Fruit fly (Drosophila melanogaster) whole organism, embryonic: ENCODE measurements around the gene Cisd2.

Experiments used
- ATbp ChIP-seq: fragments of 200-800 bp; sonication (Bioruptor generic); optimal IDR thresholded peaks from 2 replicates; lab custom pipeline; 2017; ENCODE audit warnings: missing biosample characterization, mild to moderate bottlenecking, missing genetic modification characterization, missing genetic modification reagents
- Adf1 ChIP-seq: fragments of 200-800 bp; sonication (Bioruptor generic); IDR thresholded peaks from 2 replicates; pipeline ENCODE4 v1.3.6; 2022; ENCODE audit warnings: missing biosample characterization, missing genetic modification characterization
- CG10462 ChIP-seq: fragments of 200-800 bp; sonication (Bioruptor generic); optimal IDR thresholded peaks from 2 replicates; lab custom pipeline; 2016; ENCODE audit warnings: missing biosample characterization, missing genetic modification characterization
- CG1233 ChIP-seq: fragments of 200-800 bp; sonication (Bioruptor generic); optimal IDR thresholded peaks from 4 replicates; lab custom pipeline; 2018; ENCODE audit warnings: missing biosample characterization, mild to moderate bottlenecking, missing genetic modification characterization
- CG12942 ChIP-seq: fragments of 200-800 bp; sonication (Bioruptor generic); optimal IDR thresholded peaks from 3 replicates; lab custom pipeline; 2016; ENCODE audit warnings: missing biosample characterization, missing genetic modification characterization
- CG13894 ChIP-seq: fragments of 200-800 bp; sonication (Bioruptor generic); optimal IDR thresholded peaks from 3 replicates; lab custom pipeline; 2018; ENCODE audit warnings: missing biosample characterization, mild to moderate bottlenecking, missing genetic modification characterization, moderate library complexity
- CG14860 ChIP-seq: fragments of 200-800 bp; sonication (Bioruptor generic); IDR thresholded peaks from 3 replicates; pipeline ENCODE4 v1.3.6; 2022; ENCODE audit warnings: missing biosample characterization, missing genetic modification characterization; ENCODE audit not compliant: partially characterized antibody
- CG15011 ChIP-seq: fragments of 200-800 bp; sonication (Bioruptor generic); optimal IDR thresholded peaks from 3 replicates; lab custom pipeline; 2018; ENCODE audit warnings: missing biosample characterization, mild to moderate bottlenecking, missing genetic modification characterization
- CG1602 ChIP-seq: fragments of 200-800 bp; sonication (Bioruptor generic); optimal IDR thresholded peaks from 3 replicates; lab custom pipeline; 2016; ENCODE audit warnings: missing biosample characterization, missing genetic modification characterization
- CG2116 ChIP-seq: fragments of 200-800 bp; sonication (Bioruptor generic); optimal IDR thresholded peaks from 3 replicates; lab custom pipeline; 2018; ENCODE audit warnings: missing biosample characterization, mild to moderate bottlenecking, missing genetic modification characterization
- CG31224 ChIP-seq: fragments of 200-800 bp; sonication (Bioruptor generic); IDR thresholded peaks from 2 replicates; pipeline ENCODE4 v1.3.6; 2022; ENCODE audit warnings: missing biosample characterization, missing genetic modification characterization
- CG4328 ChIP-seq: fragments of 200-800 bp; sonication (Bioruptor generic); optimal IDR thresholded peaks from 3 replicates; lab custom pipeline; 2017; ENCODE audit warnings: missing biosample characterization, missing genetic modification reagents, missing genetic modification characterization
- CG7745 ChIP-seq: fragments of 200-800 bp; sonication (Bioruptor generic); optimal IDR thresholded peaks from 2 replicates; lab custom pipeline; 2018; ENCODE audit warnings: missing biosample characterization, mild to moderate bottlenecking, missing genetic modification characterization, moderate library complexity
- CG7786 ChIP-seq: fragments of 200-800 bp; sonication (Bioruptor generic); optimal IDR thresholded peaks from 2 replicates; lab custom pipeline; 2016; ENCODE audit warnings: missing biosample characterization, missing genetic modification characterization
- CG7963 ChIP-seq: fragments of 200-800 bp; sonication (Bioruptor generic); IDR thresholded peaks from 3 replicates; pipeline ENCODE4 v1.3.6; 2022; ENCODE audit warnings: missing biosample characterization, missing genetic modification characterization; ENCODE audit not compliant: partially characterized antibody
- CG7987 ChIP-seq: fragments of 200-800 bp; sonication (Bioruptor generic); optimal IDR thresholded peaks from 2 replicates; lab custom pipeline; 2018; ENCODE audit warnings: missing biosample characterization, mild to moderate bottlenecking, missing genetic modification characterization, moderate library complexity
- CG8478 ChIP-seq: fragments of >200 bp; optimal IDR thresholded peaks from 2 replicates; lab custom pipeline; 2018
- CG9609 ChIP-seq: fragments of 200-800 bp; sonication (Bioruptor generic); optimal IDR thresholded peaks from 3 replicates; lab custom pipeline; 2016; ENCODE audit warnings: missing biosample characterization, missing genetic modification characterization
- CTCF ChIP-seq: fragments of 200-800 bp; sonication (Bioruptor generic); optimal IDR thresholded peaks from 2 replicates; lab custom pipeline; 2017; ENCODE audit warnings: missing biosample characterization, mild to moderate bottlenecking, missing genetic modification characterization, moderate library complexity
- Dfd ChIP-seq, 2 experiments: fragments of >200 bp; optimal IDR thresholded peaks; 2 replicates each; lab custom pipeline; 2017; ENCODE audit warnings: missing biosample characterization in 2 of 2, missing genetic modification characterization in 2 of 2
- Dip3 ChIP-seq: fragments of 200-800 bp; sonication (Bioruptor generic); optimal IDR thresholded peaks from 3 replicates; lab custom pipeline; 2016; ENCODE audit warnings: missing biosample characterization, missing genetic modification characterization
- Doc2 ChIP-seq: fragments of 200-800 bp; sonication (Bioruptor generic); IDR thresholded peaks from 2 replicates; pipeline ENCODE4 v1.3.6; 2022; ENCODE audit warnings: missing biosample characterization, missing genetic modification characterization
- Hey ChIP-seq: fragments of 200-800 bp; sonication (Bioruptor generic); optimal IDR thresholded peaks from 3 replicates; lab custom pipeline; 2018; ENCODE audit warnings: missing biosample characterization, mild to moderate bottlenecking, missing genetic modification characterization
- Lim3 ChIP-seq: fragments of 200-800 bp; sonication (Bioruptor generic); IDR thresholded peaks from 2 replicates; pipeline ENCODE4 v1.3.6; 2022; ENCODE audit warnings: missing biosample characterization, missing genetic modification characterization
- Mrtf ChIP-seq: fragments of 200-800 bp; sonication (Bioruptor generic); IDR thresholded peaks from 3 replicates; pipeline ENCODE4 v1.3.6; 2022; ENCODE audit warnings: missing biosample characterization, missing genetic modification characterization
- Pdp1 ChIP-seq, 2 experiments: fragments of 200-800 bp; sonication (Bioruptor generic); optimal IDR thresholded peaks; 3 replicates each; lab custom pipeline; 2016; ENCODE audit warnings: missing biosample characterization in 2 of 2, missing genetic modification characterization in 2 of 2, mild to moderate bottlenecking in 1 of 2, moderate library complexity in 1 of 2
- Poxn ChIP-seq: fragments of 200-800 bp; sonication (Bioruptor generic); IDR thresholded peaks from 2 replicates; pipeline ENCODE4 v1.3.6; 2022; ENCODE audit warnings: missing biosample characterization, missing genetic modification characterization
- Sox102F ChIP-seq: fragments of 200-800 bp; sonication (Bioruptor generic); optimal IDR thresholded peaks from 2 replicates; lab custom pipeline; 2018; ENCODE audit warnings: missing biosample characterization, mild to moderate bottlenecking, missing genetic modification characterization, moderate library complexity
- Taf1 ChIP-seq: fragments of 200-800 bp; sonication (Bioruptor generic); IDR thresholded peaks from 2 replicates; pipeline ENCODE4 v1.3.6; 2022; ENCODE audit warnings: missing biosample characterization, missing genetic modification characterization
- bsh ChIP-seq, 2 experiments: fragments of 200-800 bp; sonication (Bioruptor generic); optimal IDR thresholded peaks; 2 replicates each; lab custom pipeline; 2017 to 2018; ENCODE audit warnings: mild to moderate bottlenecking in 2 of 2, missing biosample characterization in 2 of 2, missing genetic modification characterization in 2 of 2, moderate library complexity in 1 of 2
- croc ChIP-seq: fragments of 200-800 bp; sonication (Bioruptor generic); conservative IDR thresholded peaks from 3 replicates; pipeline ENCODE4 v1.3.6; 2022; ENCODE audit warnings: missing biosample characterization, missing genetic modification characterization
- crp ChIP-seq, 2 experiments: fragments of 200-800 bp; sonication (Bioruptor generic); optimal IDR thresholded peaks; 2 replicates in 1 of 2; 3 replicates in 1 of 2; lab custom pipeline; 2017; ENCODE audit warnings: missing biosample characterization in 2 of 2, missing genetic modification characterization in 2 of 2, mild to moderate bottlenecking in 1 of 2, moderate library complexity in 1 of 2
- da ChIP-seq: fragments of 200-800 bp; sonication (Bioruptor generic); optimal IDR thresholded peaks from 2 replicates; lab custom pipeline; 2016; ENCODE audit warnings: missing biosample characterization, missing genetic modification characterization
- dpn ChIP-seq, 2 experiments: fragments of 200-800 bp; sonication (Bioruptor generic); optimal IDR thresholded peaks; 3 replicates each; lab custom pipeline; 2016; ENCODE audit warnings: missing biosample characterization in 2 of 2, missing genetic modification characterization in 2 of 2
- emc ChIP-seq: fragments of 200-800 bp; sonication (Bioruptor generic); optimal IDR thresholded peaks from 2 replicates; lab custom pipeline; 2016; ENCODE audit warnings: missing biosample characterization, missing genetic modification characterization
- gsb ChIP-seq: fragments of 200-800 bp; sonication (Bioruptor generic); IDR thresholded peaks from 2 replicates; pipeline ENCODE4 v1.3.6; 2022; ENCODE audit warnings: missing biosample characterization, missing genetic modification characterization
- h ChIP-seq: fragments of >200 bp; optimal IDR thresholded peaks from 2 replicates; lab custom pipeline; 2017
- her ChIP-seq: fragments of 200-800 bp; sonication (Bioruptor generic); optimal IDR thresholded peaks from 2 replicates; lab custom pipeline; 2016; ENCODE audit warnings: missing biosample characterization, missing genetic modification characterization
- inv ChIP-seq: fragments of 200-800 bp; sonication (Bioruptor generic); IDR thresholded peaks from 2 replicates; pipeline ENCODE4 v1.3.6; 2022; ENCODE audit warnings: missing biosample characterization, missing genetic modification characterization; ENCODE audit not compliant: partially characterized antibody
- ken ChIP-seq: fragments of 200-800 bp; sonication (Bioruptor generic); IDR thresholded peaks from 3 replicates; pipeline ENCODE4 v1.3.6; 2022; ENCODE audit warnings: missing biosample characterization, missing genetic modification characterization
- luna ChIP-seq: fragments of 200-800 bp; sonication (Bioruptor generic); optimal IDR thresholded peaks from 2 replicates; lab custom pipeline; 2016; ENCODE audit warnings: missing biosample characterization, missing genetic modification characterization
- mld ChIP-seq: fragments of 200-800 bp; sonication (Bioruptor generic); IDR thresholded peaks from 3 replicates; pipeline ENCODE4 v1.3.6; 2022; ENCODE audit warnings: missing biosample characterization, missing genetic modification characterization; ENCODE audit not compliant: partially characterized antibody
- odd ChIP-seq: fragments of 200-800 bp; sonication (Bioruptor generic); optimal IDR thresholded peaks from 2 replicates; lab custom pipeline; 2017; ENCODE audit warnings: missing biosample characterization, mild to moderate bottlenecking, missing genetic modification characterization
- org-1 ChIP-seq: fragments of 200-800 bp; sonication (Bioruptor generic); optimal IDR thresholded peaks from 2 replicates; lab custom pipeline; 2017; ENCODE audit warnings: missing biosample characterization, missing genetic modification characterization
- ranshi ChIP-seq: fragments of 200-800 bp; sonication (Bioruptor generic); IDR thresholded peaks from 2 replicates; pipeline ENCODE4 v1.3.6; 2022; ENCODE audit warnings: missing biosample characterization, missing genetic modification characterization
- salm ChIP-seq: fragments of 200-800 bp; sonication (Bioruptor generic); optimal IDR thresholded peaks from 2 replicates; lab custom pipeline; 2018; ENCODE audit warnings: missing biosample characterization, mild to moderate bottlenecking, missing genetic modification characterization
- schlank ChIP-seq: fragments of 200-800 bp; sonication (Bioruptor generic); optimal IDR thresholded peaks from 2 replicates; lab custom pipeline; 2018; ENCODE audit warnings: missing biosample characterization, mild to moderate bottlenecking, missing genetic modification characterization
- sima ChIP-seq: fragments of 200-800 bp; sonication (Bioruptor generic); optimal IDR thresholded peaks from 2 replicates; lab custom pipeline; 2016; ENCODE audit warnings: missing biosample characterization, missing genetic modification characterization
- toy ChIP-seq: fragments of 200-800 bp; sonication (Bioruptor generic); IDR thresholded peaks from 2 replicates; pipeline ENCODE4 v1.3.6; 2022; ENCODE audit warnings: missing biosample characterization, missing genetic modification characterization
- vnd ChIP-seq: fragments of 200-800 bp; sonication (Bioruptor generic); IDR thresholded peaks from 3 replicates; pipeline ENCODE4 v1.3.6; 2022; ENCODE audit warnings: missing biosample characterization, missing genetic modification characterization; ENCODE audit not compliant: partially characterized antibody
- zen ChIP-seq: fragments of 200-800 bp; sonication (Bioruptor generic); optimal IDR thresholded peaks from 3 replicates; lab custom pipeline; 2018; ENCODE audit warnings: missing biosample characterization, mild to moderate bottlenecking, missing genetic modification characterization, moderate library complexity
- zfh1 ChIP-seq: fragments of 200-800 bp; sonication (Bioruptor generic); IDR thresholded peaks from 3 replicates; pipeline ENCODE4 v1.3.6; 2022; ENCODE audit warnings: missing biosample characterization, missing genetic modification characterization

The Cisd2 gene

dm6 chr3R:29214262-29214661 lies 9.0 kb downstream of the Cisd2 start (continued):
- TF ChIP-seq CG9609 (GFP tag; lab: Kevin White, UChicago): peak; percentile 99
- TF ChIP-seq CG12942 (GFP tag; lab: Kevin White, UChicago): peak; percentile 98
- TF ChIP-seq odd (GFP tag; lab: Kevin White, UChicago): peak; percentile 99
- TF ChIP-seq org-1 (GFP tag; lab: Kevin White, UChicago): peak; percentile 99
- TF ChIP-seq CG8478: no peak
- TF ChIP-seq CG31224: peak; percentile 96
- peak; percentile 99 for TF ChIP-seq CG7786
- TF ChIP-seq h (lab: Kevin White, UChicago): no peak
- peak; percentile 99 for TF ChIP-seq CG15011 (GFP tag; lab: Kevin White, UChicago)
- TF ChIP-seq her (GFP tag; lab: Kevin White, UChicago): peak; percentile 97
- peak; percentile 99 for TF ChIP-seq CG7987 (GFP tag; lab: Kevin White, UChicago)
- no peak for TF ChIP-seq CG14860 (GFP tag; lab: Robert Waterston, UW)
- TF ChIP-seq gsb (GFP tag; lab: Robert Waterston, UW): peak; percentile 98
- peak; percentile 98 for TF ChIP-seq Taf1 (GFP tag; lab: Robert Waterston, UW)
- TF ChIP-seq Mrtf (GFP tag; lab: Robert Waterston, UW): peak; percentile 99
- TF ChIP-seq Sox102F: peak; percentile 99
- TF ChIP-seq Poxn (GFP tag; lab: Robert Waterston, UW): peak; percentile 96
- peak; percentile 99 for TF ChIP-seq ATbp (GFP tag; lab: Kevin White, UChicago)
- peak; percentile 99 for TF ChIP-seq zen (tag; lab: Kevin White, UChicago)
- peak; percentile 97 for TF ChIP-seq Lim3 (GFP tag; lab: Robert Waterston, UW)
- peak; percentile 98 for TF ChIP-seq CG7745 (tag; lab: Kevin White, UChicago)
- peak; percentile 78 for TF ChIP-seq CTCF (GFP tag; lab: Kevin White, UChicago)
- TF ChIP-seq CG1602 (GFP tag; lab: Kevin White, UChicago): peak; percentile 99
- no peak for TF ChIP-seq inv (GFP tag; lab: Robert Waterston, UW)
- peak; percentile 98 for TF ChIP-seq CG13894 (tag; lab: Kevin White, UChicago)
- no peak for TF ChIP-seq Dfd (GFP tag; optimal IDR thresholded peaks at IDR 0.05; lab: Kevin White, UChicago)
- TF ChIP-seq CG2116 (GFP tag; lab: Kevin White, UChicago): peak; percentile 89
- peak; percentile 99 to 100 for TF ChIP-seq bsh (GFP tag; optimal IDR thresholded peaks at IDR 0.05; lab: Kevin White, UChicago)
- peak; percentile 90 for TF ChIP-seq Doc2
- TF ChIP-seq Pdp1 (GFP tag; optimal IDR thresholded peaks at IDR 0.05; lab: Kevin White, UChicago): peak; percentile 99
- peak; percentile 97 for TF ChIP-seq emc (GFP tag; lab: Kevin White, UChicago)
- TF ChIP-seq toy (GFP tag; lab: Robert Waterston, UW): peak; percentile 98
- TF ChIP-seq ranshi (GFP tag; lab: Robert Waterston, UW): peak; percentile 99
- TF ChIP-seq vnd (GFP tag; lab: Robert Waterston, UW): no peak
- peak; percentile 99 for TF ChIP-seq salm (tag; lab: Kevin White, UChicago)
- TF ChIP-seq CG4328 (GFP tag; lab: Kevin White, UChicago): peak; percentile 99
- TF ChIP-seq da (GFP tag; lab: Kevin White, UChicago): peak; percentile 98
- TF ChIP-seq Adf1 (GFP tag; lab: Robert Waterston, UW): peak; percentile 91
- peak; percentile 98 for TF ChIP-seq schlank (tag; lab: Kevin White, UChicago)
- peak; percentile 24 to 76 for TF ChIP-seq crp (GFP tag; optimal IDR thresholded peaks at IDR 0.05; lab: Kevin White, UChicago)
- TF ChIP-seq Hey (tag; lab: Kevin White, UChicago): peak; percentile 97
- TF ChIP-seq croc (GFP tag; lab: Robert Waterston, UW): peak; percentile 99
- TF ChIP-seq CG7963 (GFP tag; lab: Robert Waterston, UW): no peak
- peak; percentile 99 for TF ChIP-seq dpn (GFP tag; optimal IDR thresholded peaks at IDR 0.05; lab: Kevin White, UChicago)
- peak; percentile 100 for TF ChIP-seq zfh1
- peak; percentile 99 for TF ChIP-seq CG1233 (GFP tag; lab: Kevin White, UChicago)
- peak; percentile 96 for TF ChIP-seq luna (GFP tag; lab: Kevin White, UChicago)
- no peak for TF ChIP-seq mld (GFP tag; lab: Robert Waterston, UW)
- peak; percentile 99 for TF ChIP-seq Dip3 (GFP tag; lab: Kevin White, UChicago)
- peak; percentile 99 for TF ChIP-seq CG10462 (GFP tag; lab: Kevin White, UChicago)
- peak; percentile 99 for TF ChIP-seq ken (GFP tag; lab: Robert Waterston, UW)
- peak; percentile 99 for TF ChIP-seq sima (GFP tag; lab: Kevin White, UChicago)
